Fruit fly (Drosophila melanogaster): ENCODE results near the gene Mgat2.

Gene Mgat2

DNA sequence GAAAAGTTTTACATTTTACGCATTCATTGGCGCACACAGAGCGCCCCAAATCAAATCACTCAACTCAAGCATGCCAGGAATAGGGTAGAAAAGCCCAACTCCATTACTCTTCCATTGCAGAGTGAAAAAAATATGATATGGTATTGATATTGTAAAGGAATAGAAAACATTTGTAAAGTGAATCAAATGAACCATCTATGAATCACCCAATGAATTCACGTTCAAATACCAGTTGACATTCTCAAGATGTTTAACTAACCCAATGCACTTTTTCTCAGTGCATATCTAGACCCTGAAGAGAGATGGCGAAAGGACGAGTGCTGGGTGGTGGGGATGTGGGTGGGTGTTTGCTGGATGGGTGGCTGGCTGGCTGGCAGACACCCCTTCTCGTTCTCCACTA, 43.4 kb downstream of the Mgat2 start:
- TF ChIP-seq noc (tag; optimal IDR thresholded peaks at IDR 0.05): no peak

DNA sequence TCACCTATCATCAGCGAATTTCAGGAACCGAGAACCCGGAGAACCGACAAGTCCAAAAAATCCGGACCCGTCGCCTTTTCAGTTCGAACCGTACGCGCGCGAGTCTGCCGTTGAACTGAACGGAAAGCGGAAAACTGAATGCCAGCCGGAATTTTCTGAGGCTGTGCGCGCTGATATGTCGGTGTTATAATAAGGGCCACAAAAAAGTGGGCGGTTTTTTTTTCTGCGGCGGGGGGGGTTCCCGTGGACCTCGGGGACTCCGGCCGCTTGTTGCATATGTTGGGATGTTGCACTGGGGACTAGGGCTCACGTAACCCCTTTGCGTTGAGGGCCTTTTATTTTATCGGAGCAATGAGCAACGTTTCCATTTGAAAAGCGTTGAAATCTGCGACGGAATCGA, 52.7 kb downstream of the Mgat2 start, which contains the start of gene TkR99D:
Gene TkR99D (minus strand): TSS at position 101 of the 400 bp plus-strand sequence.
- TF ChIP-seq noc (tag; optimal IDR thresholded peaks at IDR 0.05): no peak
